Worm (Caenorhabditis elegans) whole organism, L3 larva: ENCODE data around the gene ZK930.4.

Source experiments
- elt-3 ChIP-seq, 3 experiments: fragments of 150-350 bp in 1 of 3; sonication (generic microtip) in 2 of 3; optimal IDR thresholded peaks; 2 replicates in 2 of 3; 4 replicates in 1 of 3; lab custom pipeline; 2014 to 2017; ENCODE audit warnings: missing biosample characterization in 3 of 3, missing genetic modification characterization in 3 of 3
- lin-15B ChIP-seq: fragments of 150-350 bp; optimal IDR thresholded peaks from 2 replicates; lab custom pipeline; 2014; ENCODE audit warnings: missing biosample characterization, missing genetic modification characterization
- nhr-11 ChIP-seq: fragments of 150-350 bp; optimal IDR thresholded peaks from 2 replicates; lab custom pipeline; 2014; ENCODE audit warnings: missing biosample characterization, missing genetic modification characterization
- zag-1 ChIP-seq: fragments of 150-350 bp; optimal IDR thresholded peaks from 2 replicates; lab custom pipeline; 2014; ENCODE audit warnings: missing biosample characterization, missing genetic modification characterization

ce11 chrII:11954208-11954607 lies 47.9 kb downstream of the ZK930.4 start, which contains the start of gene W03C9.6:
- TF ChIP-seq zag-1, result no peak
- TF ChIP-seq nhr-11 (tag; lab: Kevin White, UChicago), result no peak
- no peak for TF ChIP-seq lin-15B (tag; lab: Kevin White, UChicago)
- TF ChIP-seq elt-3 (tag; optimal IDR thresholded peaks at IDR 0.05; lab: Kevin White, UChicago), result no peak
